Worm (Caenorhabditis elegans): ENCODE results near the gene srg-7.

ce11 chrIII:6279453-6279852 is 11.5 kb upstream of the srg-7 start:
- TF ChIP-seq ztf-23 (GFP tag; IDR thresholded peaks at IDR 0.05) (no peak), cog-1 (tag; optimal IDR thresholded peaks at IDR 0.05) (no peak), T22C8.4 (GFP tag; IDR thresholded peaks at IDR 0.05) (no peak), flt-1 (GFP tag; IDR thresholded peaks at IDR 0.05) (no peak), klf-2 (GFP tag; conservative IDR thresholded peaks at IDR 0.05) (no peak), ref-1 (GFP tag; conservative IDR thresholded peaks at IDR 0.05) (no peak), tab-1 (GFP tag; IDR thresholded peaks at IDR 0.05) (no peak), med-1 (GFP tag; optimal IDR thresholded peaks at IDR 0.05; ENCODE audit: insufficient read depth) (no peak)

Data from whole organism, midembryonic.